Worm (Caenorhabditis elegans) whole organism, L1 larva: ENCODE results near the gene ZK813.1.

Experiments used
- blmp-1 ChIP-seq: fragments of 150-350 bp; optimal IDR thresholded peaks from 2 replicates; lab custom pipeline; 2014; ENCODE audit warnings: missing biosample characterization, missing genetic modification characterization
- efl-3 ChIP-seq: fragments of 200-800 bp; sonication (Bioruptor generic); optimal IDR thresholded peaks from 2 replicates; lab custom pipeline; 2018; ENCODE audit warnings: mild to moderate bottlenecking, missing genetic modification characterization, missing compliant biosample characterization
- ets-5 ChIP-seq: fragments of 200-800 bp; sonication (Bioruptor generic); IDR thresholded peaks from 2 replicates; pipeline ENCODE4 v1.3.6; 2022; ENCODE audit warnings: missing genetic modification characterization, missing compliant biosample characterization
- fos-1 ChIP-seq: fragments of 150-350 bp; optimal IDR thresholded peaks from 2 replicates; lab custom pipeline; 2014; ENCODE audit warnings: missing biosample characterization, missing genetic modification characterization
- hlh-4 ChIP-seq: sonication (generic microtip); optimal IDR thresholded peaks from 2 replicates; lab custom pipeline; 2016; ENCODE audit warnings: mild to moderate bottlenecking, missing genetic modification characterization, missing compliant biosample characterization
- nhr-28 ChIP-seq: fragments of 150-350 bp; optimal IDR thresholded peaks from 2 replicates; lab custom pipeline; 2014; ENCODE audit warnings: missing biosample characterization, missing genetic modification characterization
- sptf-1 ChIP-seq: fragments of 150-350 bp; optimal IDR thresholded peaks from 2 replicates; lab custom pipeline; 2014; ENCODE audit warnings: missing biosample characterization, missing genetic modification characterization
- unc-62 ChIP-seq: fragments of 150-350 bp; optimal IDR thresholded peaks from 2 replicates; lab custom pipeline; 2014; ENCODE audit warnings: missing biosample characterization, missing genetic modification reagents, missing genetic modification characterization

DNA sequence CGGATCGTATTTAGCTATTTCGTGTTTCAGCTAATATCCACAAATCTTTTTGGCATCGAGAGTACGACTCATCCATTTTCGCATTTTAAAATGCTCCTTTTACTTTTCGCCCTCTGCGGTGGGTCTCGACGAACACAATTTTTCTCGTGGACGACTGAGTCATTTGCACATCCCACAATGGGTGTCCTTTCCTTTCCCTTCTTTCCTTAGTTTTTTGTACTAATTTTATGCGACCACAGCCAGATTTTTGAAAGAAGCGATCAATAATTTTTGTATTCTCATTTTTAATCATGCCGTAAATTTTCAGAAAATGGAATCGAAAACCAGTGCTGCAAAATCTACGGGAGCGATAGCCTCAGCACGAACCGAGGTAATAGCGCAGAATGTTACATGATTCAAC, 44.4 kb upstream of the ZK813.1 start, which contains the start of gene C04F6.9:
- no peak for TF ChIP-seq efl-3 (GFP tag; lab: Kevin White, UChicago)
- TF ChIP-seq unc-62 (GFP tag; lab: Kevin White, UChicago), result no peak
- TF ChIP-seq hlh-4 (tag; lab: Kevin White, UChicago), result no peak
- no peak for TF ChIP-seq blmp-1
- TF ChIP-seq fos-1 (tag; lab: Kevin White, UChicago), result no peak
- TF ChIP-seq nhr-28, result no peak
- TF ChIP-seq sptf-1 (tag; lab: Kevin White, UChicago), result no peak
- no peak for TF ChIP-seq ets-5 (GFP tag; lab: Robert Waterston, UW)
